Worm (Caenorhabditis elegans) whole organism, L4 larva: ENCODE measurements around the gene F13A2.5.

Source experiments
- F26F4.8 ChIP-seq: fragments of 200-800 bp; sonication (Bioruptor generic); conservative IDR thresholded peaks from 2 replicates; pipeline ENCODE4 v1.3.6; 2022; ENCODE audit warnings: missing genetic modification characterization, missing compliant biosample characterization
- Y105C5A.15 ChIP-seq: fragments of 200-800 bp; sonication (Bioruptor generic); IDR thresholded peaks from 2 replicates; pipeline ENCODE4 v1.3.6; 2022; ENCODE audit warnings: missing genetic modification characterization, missing compliant biosample characterization
- Y75B8A.6 ChIP-seq: fragments of 200-800 bp; sonication (Bioruptor generic); IDR thresholded peaks from 2 replicates; pipeline ENCODE4 v1.3.6; 2022; ENCODE audit warnings: missing genetic modification reagents, missing genetic modification characterization, missing compliant biosample characterization
- aly-2 ChIP-seq: sonication (generic microtip); optimal IDR thresholded peaks from 2 replicates; lab custom pipeline; 2018; ENCODE audit warnings: missing biosample characterization, missing genetic modification characterization
- ceh-28 ChIP-seq: fragments of 150-350 bp; optimal IDR thresholded peaks from 2 replicates; lab custom pipeline; 2014; ENCODE audit warnings: missing biosample characterization, missing genetic modification reagents, missing genetic modification characterization
- ceh-32 ChIP-seq: sonication (generic microtip); optimal IDR thresholded peaks from 2 replicates; lab custom pipeline; 2016; ENCODE audit warnings: mild to moderate bottlenecking, missing genetic modification characterization, missing compliant biosample characterization; ENCODE audit not compliant: poor library complexity
- ceh-82 ChIP-seq: sonication (generic microtip); optimal IDR thresholded peaks from 2 replicates; lab custom pipeline; 2017; ENCODE audit warnings: missing biosample characterization, missing genetic modification characterization
- cey-2 ChIP-seq: sonication (generic microtip); optimal IDR thresholded peaks from 3 replicates; lab custom pipeline; 2017; ENCODE audit warnings: missing genetic modification characterization, mild to moderate bottlenecking, missing compliant biosample characterization, antibody characterized with exemption, borderline replicate concordance; ENCODE audit not compliant: insufficient read depth
- daf-12 ChIP-seq: fragments of 150-350 bp; optimal IDR thresholded peaks from 2 replicates; lab custom pipeline; 2014; ENCODE audit warnings: missing biosample characterization, missing genetic modification reagents, missing genetic modification characterization
- daf-19 ChIP-seq: fragments of 200-800 bp; sonication (Bioruptor generic); conservative IDR thresholded peaks from 2 replicates; pipeline ENCODE4 v1.3.6; 2022; ENCODE audit warnings: missing genetic modification characterization, missing compliant biosample characterization
- daf-8 ChIP-seq: fragments of 200-800 bp; sonication (Bioruptor generic); IDR thresholded peaks from 2 replicates; pipeline ENCODE4 v1.3.6; 2022; ENCODE audit warnings: missing genetic modification characterization, missing compliant biosample characterization
- dmd-8 ChIP-seq: fragments of 200-800 bp; sonication (Bioruptor generic); IDR thresholded peaks from 2 replicates; pipeline ENCODE4 v1.3.6; 2022; ENCODE audit warnings: missing genetic modification characterization, missing compliant biosample characterization
- duxl-1 ChIP-seq: sonication (generic microtip); optimal IDR thresholded peaks from 2 replicates; lab custom pipeline; 2016; ENCODE audit warnings: mild to moderate bottlenecking, missing genetic modification characterization, moderate library complexity, missing compliant biosample characterization; ENCODE audit not compliant: poor library complexity
- hif-1 ChIP-seq, 2 experiments: sonication (generic microtip); optimal IDR thresholded peaks; 2 replicates each; lab custom pipeline; 2016 to 2017; ENCODE audit warnings: missing compliant biosample characterization in 2 of 2, missing genetic modification characterization in 2 of 2, missing genetic modification reagents in 2 of 2, missing genotype in 2 of 2, mild to moderate bottlenecking in 1 of 2
- lim-7 ChIP-seq: fragments of 200-800 bp; sonication (Bioruptor generic); IDR thresholded peaks from 2 replicates; pipeline ENCODE4 v1.3.6; 2022; ENCODE audit warnings: missing genetic modification characterization, missing compliant biosample characterization
- lin-1 ChIP-seq: fragments of 200-800 bp; sonication (Bioruptor generic); IDR thresholded peaks from 2 replicates; pipeline ENCODE4 v1.3.6; 2022; ENCODE audit warnings: missing genetic modification reagents, missing genetic modification characterization, missing compliant biosample characterization
- lin-13 ChIP-seq: fragments of 150-350 bp; optimal IDR thresholded peaks from 2 replicates; lab custom pipeline; 2014; ENCODE audit warnings: missing biosample characterization, missing genetic modification reagents, missing genetic modification characterization
- lin-15B ChIP-seq: fragments of 150-350 bp; sonication (generic microtip); optimal IDR thresholded peaks from 3 replicates; lab custom pipeline; 2014; ENCODE audit warnings: missing biosample characterization, missing genetic modification characterization
- lin-38 ChIP-seq: fragments of 200-800 bp; sonication (Bioruptor generic); IDR thresholded peaks from 2 replicates; pipeline ENCODE4 v1.3.6; 2022; ENCODE audit warnings: missing genetic modification reagents, missing genetic modification characterization, missing compliant biosample characterization
- lin-39 ChIP-seq: fragments of 150-350 bp; optimal IDR thresholded peaks from 2 replicates; lab custom pipeline; 2014; ENCODE audit warnings: missing biosample characterization, missing genetic modification reagents, missing genetic modification characterization
- mep-1 ChIP-seq: fragments of 150-350 bp; sonication (generic microtip); optimal IDR thresholded peaks from 3 replicates; lab custom pipeline; 2014; ENCODE audit warnings: missing biosample characterization, missing genetic modification characterization
- mxl-2 ChIP-seq: fragments of 200-800 bp; sonication (Bioruptor generic); conservative IDR thresholded peaks from 2 replicates; pipeline ENCODE4 v1.3.6; 2022; ENCODE audit warnings: missing genetic modification reagents, missing genetic modification characterization, missing compliant biosample characterization
- nhr-237 ChIP-seq: sonication (generic microtip); optimal IDR thresholded peaks from 2 replicates; lab custom pipeline; 2017; ENCODE audit warnings: missing biosample characterization, missing genetic modification characterization
- nhr-25 ChIP-seq: sonication (generic microtip); optimal IDR thresholded peaks from 2 replicates; lab custom pipeline; 2017; ENCODE audit warnings: missing genetic modification characterization, mild to moderate bottlenecking, missing compliant biosample characterization, antibody characterized with exemption, moderate library complexity, borderline replicate concordance; ENCODE audit not compliant: insufficient read depth
- nhr-28 ChIP-seq: fragments of 150-350 bp; optimal IDR thresholded peaks from 2 replicates; lab custom pipeline; 2014; ENCODE audit warnings: missing biosample characterization, missing genetic modification characterization
- nhr-48 ChIP-seq: sonication (generic microtip); optimal IDR thresholded peaks from 2 replicates; lab custom pipeline; 2016; ENCODE audit warnings: mild to moderate bottlenecking, missing genetic modification characterization, missing compliant biosample characterization
- php-3 ChIP-seq: fragments of 200-800 bp; sonication (Bioruptor generic); IDR thresholded peaks from 2 replicates; pipeline ENCODE4 v1.3.6; 2022; ENCODE audit warnings: missing genetic modification reagents, missing genetic modification characterization, missing compliant biosample characterization
- set-16 ChIP-seq: fragments of 200-800 bp; sonication (Bioruptor generic); IDR thresholded peaks from 2 replicates; pipeline ENCODE4 v1.3.6; 2022; ENCODE audit warnings: missing genetic modification reagents, missing genetic modification characterization, missing compliant biosample characterization
- skn-1 ChIP-seq: fragments of 150-350 bp; optimal IDR thresholded peaks from 2 replicates; lab custom pipeline; 2014; ENCODE audit warnings: missing biosample characterization, missing genetic modification characterization
- vab-7 ChIP-seq: fragments of 200-800 bp; sonication (Bioruptor generic); IDR thresholded peaks from 2 replicates; pipeline ENCODE4 v1.3.6; 2022; ENCODE audit warnings: missing genetic modification reagents, missing genetic modification characterization, missing compliant biosample characterization
- zag-1 ChIP-seq: fragments of 150-350 bp; optimal IDR thresholded peaks from 2 replicates; lab custom pipeline; 2014; ENCODE audit warnings: missing biosample characterization, missing genetic modification characterization
- zip-2 ChIP-seq: fragments of 150-350 bp; optimal IDR thresholded peaks from 2 replicates; lab custom pipeline; 2014; ENCODE audit warnings: missing biosample characterization, missing genetic modification characterization
- ztf-11 ChIP-seq: fragments of 150-350 bp; optimal IDR thresholded peaks from 2 replicates; lab custom pipeline; 2014; ENCODE audit warnings: missing biosample characterization, missing genetic modification characterization
- ztf-7 ChIP-seq: fragments of 150-350 bp; optimal IDR thresholded peaks from 2 replicates; lab custom pipeline; 2014; ENCODE audit warnings: missing biosample characterization, missing genetic modification characterization

Gene F13A2.5

ce11 chrV:4423860-4424401 lies 22.2 kb upstream of the F13A2.5 start, which contains the start of the genes Y47D7A.9 and Y47D7A.19:
Gene Y47D7A.9 (minus strand): TSS chrV:4423960.
Gene Y47D7A.19 (plus strand): TSS chrV:4424351.
- no peak for TF ChIP-seq cey-2 (tag; lab: Kevin White, UChicago)
- TF ChIP-seq ceh-28 (tag; lab: Kevin White, UChicago), result no peak
- no peak for TF ChIP-seq nhr-28 (tag; lab: Kevin White, UChicago)
- no peak for TF ChIP-seq nhr-48 (tag; lab: Kevin White, UChicago)
- TF ChIP-seq, all 104 proteins: peak for 0

ce11 chrV:4423087-4423486 lies 21.3 kb upstream of the F13A2.5 start:
- peak; percentile 63; the same call in 1 of the 2 replicates for TF ChIP-seq set-16 (GFP tag; lab: Robert Waterston, UW)
- TF ChIP-seq ceh-32 (tag; lab: Kevin White, UChicago), result no peak
- TF ChIP-seq zag-1 (tag; lab: Kevin White, UChicago), result no peak

ce11 chrV:4422127-4422526 lies 20.4 kb upstream of the F13A2.5 start, which contains the start of gene skr-7:
Gene skr-7 (plus strand): TSS chrV:4422427.
- no peak for TF ChIP-seq lin-13 (GFP tag; lab: Kevin White, UChicago)
- no peak for TF ChIP-seq dmd-8 (GFP tag; lab: Robert Waterston, UW)
- no peak for TF ChIP-seq Y105C5A.15 (GFP tag; lab: Robert Waterston, UW)
- no peak for TF ChIP-seq ztf-11 (tag; lab: Kevin White, UChicago)
- no peak for TF ChIP-seq F26F4.8 (GFP tag; lab: Robert Waterston, UW)

- no peak for TF ChIP-seq mxl-2 (GFP tag; lab: Robert Waterston, UW)
- TF ChIP-seq hif-1 (tag; optimal IDR thresholded peaks at IDR 0.05; lab: Kevin White, UChicago), result no peak
- TF ChIP-seq aly-2, result no peak
These were observed 19.7 kb upstream of the F13A2.5 start, which contains the start of gene skr-14 for ce11 chrV:4421475-4421874. Gene skr-14 (minus strand): TSS chrV:4421575.

ce11 chrV:4419767-4420322 lies 18.1 kb upstream of the F13A2.5 start, which contains the start of the genes Y47D7A.7 and Y47D7A.2:
Gene Y47D7A.7 (minus strand): TSS chrV:4419867.
Gene Y47D7A.2 (plus strand): TSS chrV:4420272.
- TF ChIP-seq mep-1 (no peak), lin-1 (GFP tag; lab: Robert Waterston, UW) (no peak), skn-1 (tag; lab: Kevin White, UChicago) (no peak), lin-15B (tag; lab: Kevin White, UChicago) (no peak), lin-13 (GFP tag; lab: Kevin White, UChicago) (no peak), ztf-7 (tag; lab: Kevin White, UChicago) (no peak), lin-38 (GFP tag; lab: Robert Waterston, UW) (no peak), Y105C5A.15 (GFP tag; lab: Robert Waterston, UW) (no peak)

- TF ChIP-seq Y75B8A.6 (GFP tag; lab: Robert Waterston, UW) (no peak), duxl-1 (tag; lab: Kevin White, UChicago) (no peak), daf-12 (no peak), set-16 (GFP tag; lab: Robert Waterston, UW) (no peak), zip-2 (no peak), daf-8 (no peak), nhr-237 (tag; lab: Kevin White, UChicago) (no peak), daf-19 (GFP tag; lab: Robert Waterston, UW) (no peak), vab-7 (GFP tag; lab: Robert Waterston, UW) (no peak), php-3 (GFP tag; lab: Robert Waterston, UW) (no peak), ceh-82 (tag; lab: Kevin White, UChicago) (no peak), aly-2 (no peak), lim-7 (GFP tag; lab: Robert Waterston, UW) (no peak), nhr-25 (tag; lab: Kevin White, UChicago) (no peak), nhr-28 (tag; lab: Kevin White, UChicago) (no peak), lin-39 (tag; lab: Kevin White, UChicago) (no peak), ztf-7 (tag; lab: Kevin White, UChicago) (no peak)
These were observed 16.4 kb upstream of the F13A2.5 start, which contains the start of gene Y47D7A.6 for ce11 chrV:4418116-4418515. Gene Y47D7A.6 (minus strand): TSS chrV:4418216.
